Worm (Caenorhabditis elegans) whole organism, late embryonic: Measurements from ENCODE around the gene C05A2.4.

Experiments used
- ceh-19 ChIP-seq: fragments of 200-800 bp; sonication (Bioruptor generic); optimal IDR thresholded peaks from 2 replicates; lab custom pipeline; 2018; ENCODE audit warnings: mild to moderate bottlenecking, missing genetic modification characterization, missing compliant biosample characterization
- ceh-34 ChIP-seq: sonication (generic microtip); optimal IDR thresholded peaks from 2 replicates; lab custom pipeline; 2016; ENCODE audit warnings: mild to moderate bottlenecking, missing genetic modification characterization, missing compliant biosample characterization
- ceh-6 ChIP-seq: fragments of 200-800 bp; sonication (Bioruptor generic); optimal IDR thresholded peaks from 2 replicates; lab custom pipeline; 2018; ENCODE audit warnings: mild to moderate bottlenecking, missing genetic modification characterization, missing compliant biosample characterization
- dve-1 ChIP-seq: sonication (generic microtip); optimal IDR thresholded peaks from 2 replicates; lab custom pipeline; 2017; ENCODE audit warnings: antibody characterized with exemption, mild to moderate bottlenecking, missing genetic modification characterization, missing compliant biosample characterization
- elt-4 ChIP-seq: sonication (generic microtip); optimal IDR thresholded peaks from 2 replicates; lab custom pipeline; 2016; ENCODE audit warnings: missing genetic modification characterization, missing compliant biosample characterization
- hlh-30 ChIP-seq: sonication (generic microtip); optimal IDR thresholded peaks from 2 replicates; lab custom pipeline; 2017; ENCODE audit warnings: antibody characterized with exemption, missing genetic modification characterization, missing compliant biosample characterization; ENCODE audit not compliant: insufficient read depth
- rnt-1 ChIP-seq: sonication (generic microtip); optimal IDR thresholded peaks from 2 replicates; lab custom pipeline; 2016; ENCODE audit warnings: missing genetic modification characterization, missing compliant biosample characterization
- zip-5 ChIP-seq: sonication (generic microtip); optimal IDR thresholded peaks from 2 replicates; lab custom pipeline; 2016; ENCODE audit warnings: missing genetic modification characterization, missing compliant biosample characterization

- TF ChIP-seq rnt-1 (tag; lab: Kevin White, UChicago) (no peak), hlh-30 (tag; lab: Kevin White, UChicago) (no peak), ceh-6 (GFP tag; lab: Kevin White, UChicago) (no peak), dve-1 (tag; lab: Kevin White, UChicago) (no peak), elt-4 (tag; lab: Kevin White, UChicago) (no peak), ceh-34 (tag; lab: Kevin White, UChicago) (no peak), zip-5 (tag; lab: Kevin White, UChicago) (no peak), ceh-19 (GFP tag; lab: Kevin White, UChicago) (no peak)
Measured at ce11 chrV:10724472-10724871, 29.2 kb downstream of the C05A2.4 start.
